Fruit fly (Drosophila melanogaster) whole organism, embryonic: Measurements from ENCODE around the gene CG4456.

Experiments used
- BEAF-32 ChIP-seq: fragments of 200-800 bp; sonication (Bioruptor generic); optimal IDR thresholded peaks from 3 replicates; lab custom pipeline; 2017; ENCODE audit warnings: missing biosample characterization, missing genetic modification characterization, mild to moderate bottlenecking, moderate library complexity, missing genetic modification reagents
- CG10147 ChIP-seq: fragments of 200-800 bp; sonication (Bioruptor generic); optimal IDR thresholded peaks from 2 replicates; lab custom pipeline; 2019; ENCODE audit warnings: missing biosample characterization, mild to moderate bottlenecking, missing genetic modification characterization, moderate library complexity
- CG11695 ChIP-seq: fragments of 200-800 bp; sonication (Bioruptor generic); IDR thresholded peaks from 3 replicates; pipeline ENCODE4 v1.3.6; 2022; ENCODE audit warnings: missing biosample characterization, missing genetic modification characterization
- CG12659 ChIP-seq: fragments of 200-800 bp; sonication (Bioruptor generic); optimal IDR thresholded peaks from 3 replicates; lab custom pipeline; 2017; ENCODE audit warnings: mild to moderate bottlenecking, missing biosample characterization, missing genetic modification reagents, missing genetic modification characterization
- CG14860 ChIP-seq: fragments of 200-800 bp; sonication (Bioruptor generic); IDR thresholded peaks from 3 replicates; pipeline ENCODE4 v1.3.6; 2022; ENCODE audit warnings: missing biosample characterization, missing genetic modification characterization; ENCODE audit not compliant: partially characterized antibody
- CG15514 ChIP-seq: fragments of 200-800 bp; sonication (Bioruptor generic); optimal IDR thresholded peaks from 3 replicates; lab custom pipeline; 2017; ENCODE audit warnings: missing biosample characterization, missing genetic modification characterization, mild to moderate bottlenecking, moderate library complexity, missing genetic modification reagents
- CG1603 ChIP-seq: fragments of 200-800 bp; sonication (Bioruptor generic); optimal IDR thresholded peaks from 2 replicates; lab custom pipeline; 2019; ENCODE audit warnings: missing biosample characterization, mild to moderate bottlenecking, missing genetic modification characterization, moderate library complexity
- CG2889 ChIP-seq: fragments of 200-800 bp; sonication (Bioruptor generic); IDR thresholded peaks from 3 replicates; pipeline ENCODE4 v1.3.6; 2022; ENCODE audit warnings: missing biosample characterization, missing genetic modification characterization
- CG34224 ChIP-seq: fragments of 200-800 bp; sonication (Bioruptor generic); IDR thresholded peaks from 3 replicates; pipeline ENCODE4 v1.3.6; 2022; ENCODE audit warnings: missing biosample characterization, missing genetic modification characterization; ENCODE audit not compliant: partially characterized antibody
- CG34422 ChIP-seq: fragments of 200-800 bp; sonication (Bioruptor generic); IDR thresholded peaks from 3 replicates; pipeline ENCODE4 v1.3.6; 2022; ENCODE audit warnings: missing biosample characterization, missing genetic modification characterization
- CG4282 ChIP-seq: fragments of 200-800 bp; sonication (Bioruptor generic); optimal IDR thresholded peaks from 2 replicates; lab custom pipeline; 2016; ENCODE audit warnings: missing biosample characterization, missing genetic modification characterization
- CG4617 ChIP-seq: fragments of 200-800 bp; sonication (Bioruptor generic); optimal IDR thresholded peaks from 3 replicates; lab custom pipeline; 2016; ENCODE audit warnings: missing biosample characterization, missing genetic modification characterization, borderline replicate concordance
- CG6765 ChIP-seq: fragments of 200-800 bp; sonication (Bioruptor generic); optimal IDR thresholded peaks from 3 replicates; lab custom pipeline; 2017; ENCODE audit warnings: missing biosample characterization, mild to moderate bottlenecking, missing genetic modification characterization
- CG7987 ChIP-seq: fragments of 200-800 bp; sonication (Bioruptor generic); optimal IDR thresholded peaks from 2 replicates; lab custom pipeline; 2018; ENCODE audit warnings: missing biosample characterization, mild to moderate bottlenecking, missing genetic modification characterization, moderate library complexity
- CG8290 ChIP-seq, 3 experiments: fragments of 200-800 bp; sonication (Bioruptor generic); optimal IDR thresholded peaks; 2 replicates each; lab custom pipeline; 2016 to 2019; ENCODE audit warnings: missing biosample characterization in 3 of 3, missing genetic modification characterization in 3 of 3, mild to moderate bottlenecking in 2 of 3, moderate library complexity in 1 of 3
- CG8924 ChIP-seq: fragments of 200-800 bp; optimal IDR thresholded peaks from 3 replicates; lab custom pipeline; 2019; ENCODE audit warnings: missing biosample characterization, mild to moderate bottlenecking, missing genetic modification characterization, moderate library complexity
- Dll ChIP-seq: fragments of 200-800 bp; sonication (Bioruptor generic); IDR thresholded peaks from 4 replicates; pipeline ENCODE4 v1.3.6; 2022; ENCODE audit warnings: missing biosample characterization, missing genetic modification characterization; ENCODE audit not compliant: partially characterized antibody
- Ets65A ChIP-seq: fragments of 200-800 bp; sonication (Bioruptor generic); peaks from one replicate; lab custom pipeline; 2016; ENCODE audit warnings: missing biosample characterization, missing genetic modification characterization
- Ets97D ChIP-seq: fragments of 200-800 bp; sonication (Bioruptor generic); optimal IDR thresholded peaks from 3 replicates; lab custom pipeline; 2016; ENCODE audit warnings: missing biosample characterization, missing genetic modification characterization
- Fer3 ChIP-seq: fragments of 200-800 bp; sonication (Bioruptor generic); optimal IDR thresholded peaks from 2 replicates; lab custom pipeline; 2018; ENCODE audit warnings: missing biosample characterization, mild to moderate bottlenecking, missing genetic modification characterization, moderate library complexity
- H2.0 ChIP-seq: fragments of 200-800 bp; sonication (Bioruptor generic); IDR thresholded peaks from 2 replicates; pipeline ENCODE4 v1.3.6; 2022; ENCODE audit warnings: missing biosample characterization, missing genetic modification characterization
- Hand ChIP-seq: fragments of 200-800 bp; sonication (Bioruptor generic); optimal IDR thresholded peaks from 2 replicates; lab custom pipeline; 2017; ENCODE audit warnings: mild to moderate bottlenecking, missing biosample characterization, missing genetic modification reagents, missing genetic modification characterization
- MESR4 ChIP-seq: fragments of 200-800 bp; sonication (Bioruptor generic); optimal IDR thresholded peaks from 2 replicates; lab custom pipeline; 2018; ENCODE audit warnings: missing biosample characterization, mild to moderate bottlenecking, missing genetic modification characterization, moderate library complexity
- Meics ChIP-seq: fragments of 200-800 bp; sonication (Bioruptor generic); optimal IDR thresholded peaks from 2 replicates; lab custom pipeline; 2017; ENCODE audit warnings: missing biosample characterization, mild to moderate bottlenecking, missing genetic modification characterization
- Rfx ChIP-seq: fragments of 200-800 bp; sonication (Bioruptor generic); IDR thresholded peaks from 2 replicates; pipeline ENCODE4 v1.3.6; 2022; ENCODE audit warnings: missing biosample characterization, missing genetic modification characterization
- Six4 ChIP-seq: fragments of 200-800 bp; sonication (Bioruptor generic); optimal IDR thresholded peaks from 2 replicates; lab custom pipeline; 2016; ENCODE audit warnings: missing biosample characterization, missing genetic modification characterization
- Vsx1 ChIP-seq: fragments of 200-800 bp; sonication (Bioruptor generic); optimal IDR thresholded peaks from 2 replicates; lab custom pipeline; 2017; ENCODE audit warnings: missing biosample characterization, mild to moderate bottlenecking, missing genetic modification characterization, missing genetic modification reagents
- br ChIP-seq: fragments of >200 bp; optimal IDR thresholded peaks from 2 replicates; lab custom pipeline; 2017
- chinmo ChIP-seq: fragments of 200-800 bp; sonication (Bioruptor generic); IDR thresholded peaks from 4 replicates; pipeline ENCODE4 v1.3.6; 2022; ENCODE audit warnings: missing biosample characterization, missing genetic modification characterization; ENCODE audit not compliant: partially characterized antibody
- ci ChIP-seq: fragments of 200-800 bp; sonication (Bioruptor generic); IDR thresholded peaks from 3 replicates; pipeline ENCODE4 v1.3.6; 2022; ENCODE audit warnings: missing biosample characterization, missing genetic modification characterization
- crp ChIP-seq, 2 experiments: fragments of 200-800 bp; sonication (Bioruptor generic); optimal IDR thresholded peaks; 2 replicates in 1 of 2; 3 replicates in 1 of 2; lab custom pipeline; 2017; ENCODE audit warnings: missing biosample characterization in 2 of 2, missing genetic modification characterization in 2 of 2, mild to moderate bottlenecking in 1 of 2, moderate library complexity in 1 of 2
- gem ChIP-seq: fragments of 200-800 bp; sonication (Bioruptor generic); optimal IDR thresholded peaks from 2 replicates; lab custom pipeline; 2019; ENCODE audit warnings: missing biosample characterization, mild to moderate bottlenecking, missing genetic modification characterization, moderate library complexity
- gfzf ChIP-seq: fragments of 200-800 bp; sonication (Bioruptor generic); optimal IDR thresholded peaks from 2 replicates; lab custom pipeline; 2016; ENCODE audit warnings: missing biosample characterization, mild to moderate bottlenecking, missing genetic modification characterization, moderate library complexity
- hbn ChIP-seq: fragments of 200-800 bp; sonication (Bioruptor generic); IDR thresholded peaks from 2 replicates; pipeline ENCODE4 v1.3.6; 2022; ENCODE audit warnings: missing biosample characterization, missing genetic modification characterization; ENCODE audit not compliant: partially characterized antibody
- hth ChIP-seq: fragments of >200 bp; optimal IDR thresholded peaks from 2 replicates; lab custom pipeline; 2017; ENCODE audit warnings: inconsistent platforms
- lbe ChIP-seq: fragments of 200-800 bp; sonication (Bioruptor generic); optimal IDR thresholded peaks from 2 replicates; lab custom pipeline; 2016; ENCODE audit warnings: missing biosample characterization, mild to moderate bottlenecking, missing genetic modification characterization
- row ChIP-seq: fragments of 200-800 bp; sonication (Bioruptor generic); IDR thresholded peaks from 3 replicates; pipeline ENCODE4 v1.3.6; 2022; ENCODE audit warnings: missing biosample characterization, missing genetic modification characterization
- sd ChIP-seq: fragments of 200-800 bp; sonication (Bioruptor generic); optimal IDR thresholded peaks from 3 replicates; lab custom pipeline; 2018; ENCODE audit warnings: missing biosample characterization, mild to moderate bottlenecking, missing genetic modification characterization, moderate library complexity
- stwl ChIP-seq: fragments of 200-800 bp; sonication (Bioruptor generic); optimal IDR thresholded peaks from 3 replicates; lab custom pipeline; 2018; ENCODE audit warnings: missing biosample characterization, mild to moderate bottlenecking, missing genetic modification characterization, moderate library complexity
- sug ChIP-seq: fragments of 200-800 bp; optimal IDR thresholded peaks from 2 replicates; lab custom pipeline; 2019; ENCODE audit warnings: missing biosample characterization, mild to moderate bottlenecking, missing genetic modification characterization, moderate library complexity
- tll ChIP-seq, 2 experiments: fragments of 200-800 bp in 1 of 2; fragments of >200 bp in 1 of 2; sonication (Bioruptor generic) in 1 of 2; optimal IDR thresholded peaks; 2 replicates each; lab custom pipeline; 2017 to 2019; ENCODE audit warnings: missing biosample characterization in 2 of 2, missing genetic modification characterization in 2 of 2, mild to moderate bottlenecking in 1 of 2, moderate library complexity in 1 of 2
- tna ChIP-seq: fragments of 200-800 bp; sonication (Bioruptor generic); IDR thresholded peaks from 2 replicates; pipeline ENCODE4 v1.3.6; 2022; ENCODE audit warnings: missing biosample characterization, missing genetic modification characterization; ENCODE audit not compliant: partially characterized antibody
- toy ChIP-seq: fragments of 200-800 bp; sonication (Bioruptor generic); IDR thresholded peaks from 2 replicates; pipeline ENCODE4 v1.3.6; 2022; ENCODE audit warnings: missing biosample characterization, missing genetic modification characterization
- unc-4 ChIP-seq: fragments of 200-800 bp; sonication (Bioruptor generic); IDR thresholded peaks from 2 replicates; pipeline ENCODE4 v1.3.6; 2022; ENCODE audit warnings: missing biosample characterization, missing genetic modification characterization; ENCODE audit not compliant: partially characterized antibody

The CG4456 gene

dm6 chr3L:9358713-9359040 is 13.8 kb upstream of the CG4456 start, which contains the start of the genes UGP and Svip (continued):
- TF ChIP-seq Six4 (GFP tag; lab: Kevin White, UChicago) (no peak), toy (GFP tag; lab: Robert Waterston, UW) (no peak), Ets97D (GFP tag; lab: Kevin White, UChicago) (peak; percentile 3), tna (GFP tag; lab: Robert Waterston, UW) (no peak), CG4282 (peak; percentile 27), CG7987 (GFP tag; lab: Kevin White, UChicago) (no peak), CG10147 (GFP tag; lab: Kevin White, UChicago) (no peak), row (peak; percentile 37; the same call in 2 of the 3 replicates), sug (peak; percentile 3), stwl (peak; percentile 16), Ets65A (GFP tag; lab: Kevin White, UChicago) (no peak), Meics (GFP tag; lab: Kevin White, UChicago) (no peak), CG6765 (no peak), ci (GFP tag; lab: Robert Waterston, UW) (0 out of 3 replicates have a peak, but pooled peaks have one; percentile 26), CG12659 (peak; percentile 17), MESR4 (peak; percentile 43), CG15514 (GFP tag; lab: Kevin White, UChicago) (peak; percentile 39), chinmo (GFP tag; lab: Robert Waterston, UW) (0 out of 4 replicates have a peak, but pooled peaks have one; percentile 57), H2.0 (GFP tag; lab: Robert Waterston, UW) (no peak), Hand (GFP tag; lab: Kevin White, UChicago) (no peak), CG1603 (tag; lab: Kevin White, UChicago) (peak; percentile 41), Fer3 (peak; percentile 13), CG4617 (peak; percentile 52), crp (GFP tag; optimal IDR thresholded peaks at IDR 0.05; lab: Kevin White, UChicago) (peak; percentile 77 to 95), CG34224 (0 out of 3 replicates have a peak, but pooled peaks have one; percentile 15), tll (GFP tag; optimal IDR thresholded peaks at IDR 0.05; lab: Kevin White, UChicago) (no peak), hbn (GFP tag; lab: Robert Waterston, UW) (peak; percentile 25; the same call in 1 of the 2 replicates), br (no peak), CG8924 (peak; percentile 44), CG8290 (GFP tag; optimal IDR thresholded peaks at IDR 0.05; lab: Kevin White, UChicago) (no peak), CG8290 (tag; optimal IDR thresholded peaks at IDR 0.05; lab: Kevin White, UChicago) (peak in 1 of 2 experiments; percentile 21), CG2889 (no peak), lbe (GFP tag; lab: Kevin White, UChicago) (peak; percentile 28), unc-4 (0 out of 2 replicates have a peak, but pooled peaks have one; percentile 18), Dll (peak; percentile 28; the same call in 1 of the 4 replicates), CG34422 (peak; percentile 48; the same call in 1 of the 3 replicates), Rfx (GFP tag; lab: Robert Waterston, UW) (no peak), hth (no peak), CG11695 (0 out of 3 replicates have a peak, but pooled peaks have one; percentile 21), gfzf (GFP tag; lab: Kevin White, UChicago) (peak; percentile 9), CG14860 (GFP tag; lab: Robert Waterston, UW) (no peak), Vsx1 (GFP tag; lab: Kevin White, UChicago) (no peak), BEAF-32 (GFP tag; lab: Kevin White, UChicago) (peak; percentile 15), gem (tag; lab: Kevin White, UChicago) (no peak), sd (no peak)
